Fruit fly (Drosophila melanogaster): Measurements from ENCODE around the gene Prp4k.

Prp4k gene

DNA sequence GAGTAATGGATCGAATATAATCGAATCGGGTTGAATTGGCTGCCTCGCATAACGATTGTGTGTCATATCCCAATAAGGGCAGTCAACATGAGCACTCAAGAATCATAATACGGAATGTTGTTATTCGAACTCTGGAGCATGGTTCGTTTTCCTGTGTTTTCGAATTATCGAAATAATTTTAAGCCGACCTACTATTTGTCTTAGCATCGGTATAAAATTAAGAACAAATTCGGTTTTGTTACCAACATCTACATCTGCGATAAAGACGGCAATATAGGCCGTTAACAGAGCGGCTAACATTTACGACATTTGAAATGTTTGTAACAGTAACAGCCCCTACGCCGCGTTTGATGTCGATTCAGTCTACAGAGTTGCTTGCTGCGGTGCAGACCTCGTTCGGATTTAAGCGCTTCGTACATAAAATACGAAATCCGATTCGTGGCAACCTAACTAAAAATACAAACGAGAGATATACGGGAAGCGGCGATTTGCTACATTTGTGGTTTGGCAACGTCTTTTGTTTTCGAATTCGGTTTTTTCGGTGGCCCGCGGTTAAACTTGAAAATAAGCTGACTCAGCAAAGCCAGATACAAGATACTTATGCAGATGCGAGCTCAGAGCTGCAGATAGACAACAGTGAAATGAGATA lies 50.7 kb downstream of the Prp4k start:
- no peak for TF ChIP-seq EcR (GFP tag; optimal IDR thresholded peaks at IDR 0.05)
- no peak for TF ChIP-seq pan (optimal IDR thresholded peaks at IDR 0.05)
- no peak for TF ChIP-seq Dll (optimal IDR thresholded peaks at IDR 0.05)
- TF ChIP-seq CG8478 (optimal IDR thresholded peaks at IDR 0.05) = no peak
- TF ChIP-seq usp (GFP tag; optimal IDR thresholded peaks at IDR 0.05) = no peak
- TF ChIP-seq psq (optimal IDR thresholded peaks at IDR 0.05) = no peak

DNA sequence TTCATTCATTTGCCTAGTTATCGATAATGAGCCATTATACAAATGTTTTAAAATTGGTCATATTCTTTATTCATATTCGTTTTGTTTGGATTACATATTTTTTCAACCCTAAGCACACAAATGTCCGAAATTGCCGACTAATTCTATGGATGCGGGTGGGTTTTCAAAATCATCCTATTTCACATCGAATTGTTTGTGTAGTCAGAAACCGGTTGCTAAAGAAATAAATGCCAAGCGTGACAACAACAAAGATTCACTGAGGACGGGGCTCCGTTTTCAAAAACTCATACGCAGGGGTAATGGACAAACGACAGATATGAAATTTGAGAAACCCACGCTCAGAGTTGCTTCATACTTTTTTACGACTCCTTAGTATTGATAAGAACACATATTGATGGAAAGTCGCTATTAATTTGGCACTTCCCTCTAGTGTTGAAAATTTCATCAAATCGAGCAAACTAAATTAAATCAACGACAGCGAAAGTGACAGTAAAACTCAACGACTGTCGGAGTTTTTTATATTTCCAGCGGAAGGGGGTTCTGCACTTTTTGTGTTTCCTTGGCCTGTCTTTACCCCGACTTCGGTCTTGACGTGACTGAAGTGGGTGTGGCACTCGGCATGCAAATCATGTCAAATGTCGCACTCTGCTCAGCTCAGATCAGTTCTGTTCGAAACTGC lies 51.7 kb downstream of the Prp4k start:
- TF ChIP-seq Dll (optimal IDR thresholded peaks at IDR 0.05) (no peak), psq (optimal IDR thresholded peaks at IDR 0.05) (no peak)

DNA sequence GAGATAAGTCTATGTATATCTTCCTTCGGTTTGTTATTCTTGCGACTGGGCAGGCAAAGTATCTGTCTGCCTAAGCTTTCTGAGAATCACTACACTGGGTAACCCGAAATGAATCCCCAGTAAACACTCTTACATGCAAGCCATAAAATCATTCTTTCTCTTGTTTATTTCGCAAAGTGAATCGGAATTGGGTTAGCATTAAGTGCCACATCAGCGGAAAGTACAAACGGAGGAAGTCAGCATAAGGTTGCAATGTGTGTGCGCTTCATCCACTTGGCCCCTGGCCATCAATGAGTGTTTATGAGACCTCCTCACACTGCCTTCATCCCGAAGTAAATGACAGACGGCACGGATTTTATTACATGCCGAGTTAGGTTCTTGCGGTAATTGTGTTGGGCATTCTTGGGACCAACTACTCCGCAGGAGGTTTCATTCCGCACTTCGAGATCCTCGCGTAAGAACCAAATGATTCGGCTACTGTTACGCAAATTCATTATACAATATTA lies 53.5 kb downstream of the Prp4k start:
- TF ChIP-seq Dll (optimal IDR thresholded peaks at IDR 0.05) = no peak
- TF ChIP-seq CG8478 (optimal IDR thresholded peaks at IDR 0.05) = no peak
- TF ChIP-seq EcR (GFP tag; optimal IDR thresholded peaks at IDR 0.05) = no peak
- no peak for TF ChIP-seq pan (optimal IDR thresholded peaks at IDR 0.05)
- no peak for TF ChIP-seq psq (optimal IDR thresholded peaks at IDR 0.05)
- no peak for TF ChIP-seq usp (GFP tag; optimal IDR thresholded peaks at IDR 0.05)
